Fruit fly (Drosophila melanogaster): ENCODE measurements around the gene Alg7.
A peak's percentile ranks its signal among the peaks of the same experiment; 100 is the strongest.

Alg7 gene

DNA sequence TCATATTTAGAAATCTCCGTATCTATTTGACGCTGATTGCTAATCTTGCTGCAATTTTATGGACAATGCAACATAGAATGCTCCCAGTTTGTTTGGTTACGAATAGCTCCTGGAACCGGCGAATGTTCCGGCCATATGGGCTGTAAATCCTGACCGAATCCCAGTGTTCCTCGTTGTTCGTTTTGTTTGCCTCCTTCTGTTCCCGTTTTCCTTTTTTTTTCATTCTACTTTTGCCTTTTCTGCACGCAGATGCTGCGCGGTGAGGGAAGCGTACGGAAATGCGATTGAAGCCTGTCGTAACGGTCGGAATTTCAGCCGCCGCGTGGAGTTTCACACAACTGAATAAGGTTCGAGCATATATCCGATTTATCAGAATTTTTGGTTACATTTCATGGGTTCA, 2.9 kb upstream of the Alg7 start, which contains the start of gene CG43925:
Gene CG43925, plus strand, starts transcription at position 301 of the 400 bp plus-strand sequence.
- TF ChIP-seq usp (GFP tag; optimal IDR thresholded peaks at IDR 0.05) = no peak

DNA sequence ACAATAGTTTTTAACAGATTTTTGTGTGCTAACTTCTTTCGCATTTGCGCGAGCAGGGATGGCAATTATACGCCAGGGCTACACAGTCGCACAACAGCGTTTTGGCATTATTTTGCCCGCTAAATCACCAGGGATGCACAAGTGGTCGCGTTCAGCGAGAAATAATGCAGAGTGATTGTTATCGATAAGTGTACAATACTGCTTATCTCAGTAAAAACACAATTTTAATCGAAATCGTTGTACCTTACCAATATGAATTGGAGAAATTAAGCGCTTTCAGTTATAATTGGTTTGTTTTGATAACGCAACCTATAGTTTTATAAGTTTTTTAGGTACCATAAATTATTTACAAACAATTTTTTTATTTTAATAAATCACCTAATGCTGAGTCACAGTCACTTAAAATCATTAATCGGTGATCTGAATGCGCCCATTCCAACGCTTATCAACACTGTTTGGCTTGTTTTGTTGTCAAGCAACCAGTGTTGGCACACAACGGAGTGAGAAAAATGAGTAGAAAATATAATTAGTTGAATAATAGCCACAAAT, 2.3 kb upstream of the Alg7 start, which contains the start of the genes Sfmbt and CG5439:
Gene Sfmbt, minus strand, starts transcription at position 85 of the 549 bp plus-strand sequence.
Gene CG5439, plus strand, starts transcription at position 450 of the 549 bp plus-strand sequence.
- TF ChIP-seq usp (GFP tag; optimal IDR thresholded peaks at IDR 0.05) (no peak), Hr83 (GFP tag; optimal IDR thresholded peaks at IDR 0.05; ENCODE audit: poor library complexity, severe bottlenecking) (peak; percentile 86), psq (GFP tag; optimal IDR thresholded peaks at IDR 0.05) (peak; percentile 68), dsf (GFP tag; optimal IDR thresholded peaks at IDR 0.05; ENCODE audit: borderline replicate concordance) (peak; percentile 78), Rel (GFP tag; optimal IDR thresholded peaks at IDR 0.05) (no peak), Rel (tag; optimal IDR thresholded peaks at IDR 0.05) (peak; percentile 31), rgr (GFP tag; optimal IDR thresholded peaks at IDR 0.05) (peak; percentile 77), CG9705 (GFP tag; optimal IDR thresholded peaks at IDR 0.05) (peak; percentile 77), jim (GFP tag; optimal IDR thresholded peaks at IDR 0.05) (no peak), foxo (GFP tag; optimal IDR thresholded peaks at IDR 0.05) (peak in 1 of 2 experiments; percentile 87), fru (GFP tag; optimal IDR thresholded peaks at IDR 0.05) (peak; percentile 81), HLH106 (tag; optimal IDR thresholded peaks at IDR 0.05) (peak; percentile 84), ey (GFP tag; optimal IDR thresholded peaks at IDR 0.05) (peak; percentile 76), CG32264 (GFP tag; optimal IDR thresholded peaks at IDR 0.05) (peak; percentile 40), sage (GFP tag; optimal IDR thresholded peaks at IDR 0.05) (no peak), Sp1 (GFP tag; optimal IDR thresholded peaks at IDR 0.05) (peak; percentile 76), tai (GFP tag; optimal IDR thresholded peaks at IDR 0.05) (no peak), OdsH (GFP tag; optimal IDR thresholded peaks at IDR 0.05) (peak; percentile 73), h (GFP tag; optimal IDR thresholded peaks at IDR 0.05) (peak; percentile 84), brk (GFP tag; optimal IDR thresholded peaks at IDR 0.05) (no peak), Dif (GFP tag; optimal IDR thresholded peaks at IDR 0.05; ENCODE audit: partially characterized antibody) (no peak), Mio (GFP tag; optimal IDR thresholded peaks at IDR 0.05) (peak; percentile 41), Hr78 (GFP tag; optimal IDR thresholded peaks at IDR 0.05) (no peak), Jra (GFP tag; optimal IDR thresholded peaks at IDR 0.05) (no peak), CrebA (GFP tag; optimal IDR thresholded peaks at IDR 0.05; ENCODE audit: borderline replicate concordance) (no peak), woc (GFP tag; optimal IDR thresholded peaks at IDR 0.05) (no peak), N (GFP tag; optimal IDR thresholded peaks at IDR 0.05) (no peak), dl (GFP tag; optimal IDR thresholded peaks at IDR 0.05; ENCODE audit: insufficient read depth in 1 of 2, partially characterized antibody in 2 of 2) (no peak), br (GFP tag; optimal IDR thresholded peaks at IDR 0.05) (peak; percentile 76), sv (GFP tag; optimal IDR thresholded peaks at IDR 0.05) (peak; percentile 79), GATAd (GFP tag; optimal IDR thresholded peaks at IDR 0.05) (peak; percentile 63), pan (optimal IDR thresholded peaks at IDR 0.05) (no peak), lola (GFP tag; optimal IDR thresholded peaks at IDR 0.05) (no peak)

DNA sequence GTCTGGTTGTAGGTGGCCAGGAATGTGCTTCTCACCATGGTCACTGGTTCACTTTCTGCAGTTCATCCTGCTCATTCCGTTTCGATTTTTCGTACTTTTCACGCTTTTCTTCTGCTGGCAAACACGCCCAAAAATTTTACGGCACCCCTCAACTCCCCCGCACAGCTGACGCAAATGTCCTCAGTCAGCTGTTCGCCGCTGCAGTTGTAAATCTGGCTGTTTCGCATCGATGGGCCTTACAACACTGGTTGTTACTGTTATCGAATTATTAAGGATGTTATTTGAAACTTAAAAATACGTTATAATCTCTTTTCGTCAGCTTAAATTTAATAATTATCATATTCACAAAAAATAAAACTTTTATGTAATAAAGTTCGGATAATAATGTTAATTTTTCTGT, 3.4 kb downstream of the Alg7 start, which contains the start of gene Mgat3:
Gene Mgat3, minus strand, starts transcription at position 182 of the 400 bp plus-strand sequence.
- TF ChIP-seq sv (GFP tag; optimal IDR thresholded peaks at IDR 0.05) (no peak), jim (GFP tag; optimal IDR thresholded peaks at IDR 0.05) (no peak), Dif (GFP tag; optimal IDR thresholded peaks at IDR 0.05; ENCODE audit: partially characterized antibody) (no peak), Hnf4 (GFP tag; optimal IDR thresholded peaks at IDR 0.05) (no peak), Hr78 (GFP tag; optimal IDR thresholded peaks at IDR 0.05) (no peak), brk (GFP tag; optimal IDR thresholded peaks at IDR 0.05) (no peak)

DNA sequence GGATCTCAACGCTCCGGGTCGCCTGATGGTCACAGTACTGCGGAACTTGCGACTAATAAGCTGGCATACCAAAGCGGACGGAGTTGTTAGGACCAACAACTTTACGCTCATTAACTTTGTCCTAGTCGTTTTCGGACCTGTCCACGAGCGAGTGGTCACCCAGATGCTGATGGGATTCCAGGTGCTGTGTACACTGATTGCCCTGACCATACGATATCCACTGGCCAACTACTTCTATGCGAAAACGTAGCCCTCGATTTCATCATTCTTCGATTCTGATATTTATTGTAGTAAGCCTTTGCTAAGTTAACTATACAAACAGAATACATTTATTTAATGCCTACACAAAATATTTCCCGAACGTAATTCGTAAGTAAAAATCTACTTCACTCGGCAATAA, 4.1 kb downstream of the Alg7 start, which contains the start of gene Rsph1:
Gene Rsph1, plus strand, starts transcription at position 301 of the 400 bp plus-strand sequence.
- TF ChIP-seq OdsH (GFP tag; optimal IDR thresholded peaks at IDR 0.05) (no peak), N (GFP tag; optimal IDR thresholded peaks at IDR 0.05) (no peak), psq (GFP tag; optimal IDR thresholded peaks at IDR 0.05) (no peak), tai (GFP tag; optimal IDR thresholded peaks at IDR 0.05) (no peak), Mio (GFP tag; optimal IDR thresholded peaks at IDR 0.05) (no peak), fru (GFP tag; optimal IDR thresholded peaks at IDR 0.05) (no peak), brk (GFP tag; optimal IDR thresholded peaks at IDR 0.05) (no peak), foxo (GFP tag; optimal IDR thresholded peaks at IDR 0.05) (no peak)
